Worm (Caenorhabditis elegans) whole organism, early embryonic: Measurements from ENCODE around the gene swan-1.

Experiments
- B0310.2 ChIP-seq: sonication (generic microtip); optimal IDR thresholded peaks from 2 replicates; lab custom pipeline; 2016; ENCODE audit warnings: mild to moderate bottlenecking, missing genetic modification characterization, missing compliant biosample characterization
- F13C5.2 ChIP-seq: sonication (generic microtip); optimal IDR thresholded peaks from 2 replicates; lab custom pipeline; 2017; ENCODE audit warnings: mild to moderate bottlenecking, missing genetic modification characterization, inconsistent platforms, missing compliant biosample characterization
- aly-1 ChIP-seq: sonication (generic microtip); optimal IDR thresholded peaks from 2 replicates; lab custom pipeline; 2016; ENCODE audit warnings: missing genetic modification characterization, missing compliant biosample characterization
- ama-1 ChIP-seq: fragments of 150-350 bp; optimal IDR thresholded peaks from 2 replicates; lab custom pipeline; 2014
- ceh-13 ChIP-seq: fragments of 200-800 bp; sonication (Bioruptor generic); optimal IDR thresholded peaks from 2 replicates; lab custom pipeline; 2018; ENCODE audit warnings: mild to moderate bottlenecking, missing genetic modification characterization, missing compliant biosample characterization
- ceh-36 ChIP-seq: sonication (generic microtip); optimal IDR thresholded peaks from 2 replicates; lab custom pipeline; 2016; ENCODE audit warnings: missing genetic modification characterization, inconsistent platforms, missing compliant biosample characterization
- ets-7 ChIP-seq: sonication (generic microtip); optimal IDR thresholded peaks from 2 replicates; lab custom pipeline; 2016; ENCODE audit warnings: missing genotype, missing genetic modification characterization, missing compliant biosample characterization
- flt-1 ChIP-seq: fragments of 200-800 bp; sonication (Bioruptor generic); IDR thresholded peaks from 2 replicates; pipeline ENCODE4 v1.3.6; 2022; ENCODE audit warnings: missing genetic modification characterization, missing compliant biosample characterization
- hmbx-1 ChIP-seq: sonication (generic microtip); optimal IDR thresholded peaks from 2 replicates; lab custom pipeline; 2016; ENCODE audit warnings: mild to moderate bottlenecking, missing genetic modification characterization, missing compliant biosample characterization
- hmg-4 ChIP-seq: fragments of 200-800 bp; sonication (Bioruptor generic); optimal IDR thresholded peaks from 2 replicates; lab custom pipeline; 2018; ENCODE audit warnings: mild to moderate bottlenecking, missing genetic modification characterization, missing compliant biosample characterization
- hnd-1 ChIP-seq: sonication (generic microtip); optimal IDR thresholded peaks from 2 replicates; lab custom pipeline; 2016; ENCODE audit warnings: missing genetic modification characterization, missing compliant biosample characterization
- pes-1 ChIP-seq: fragments of 200-800 bp; sonication (Bioruptor generic); IDR thresholded peaks from 2 replicates; pipeline ENCODE4 v1.3.6; 2022; ENCODE audit warnings: missing genetic modification reagents, missing genetic modification characterization, missing compliant biosample characterization
- scrt-1 ChIP-seq: fragments of 200-800 bp; sonication (Bioruptor generic); IDR thresholded peaks from 2 replicates; pipeline ENCODE4 v1.3.6; 2022; ENCODE audit warnings: missing genetic modification characterization, missing compliant biosample characterization
- sea-1 ChIP-seq: fragments of 200-800 bp; sonication (Bioruptor generic); conservative IDR thresholded peaks from 2 replicates; pipeline ENCODE4 v1.3.6; 2022; ENCODE audit warnings: missing genetic modification characterization, missing compliant biosample characterization
- tbx-11 ChIP-seq: fragments of 200-800 bp; sonication (Bioruptor generic); IDR thresholded peaks from 2 replicates; pipeline ENCODE4 v1.3.6; 2022; ENCODE audit warnings: missing genetic modification characterization, missing compliant biosample characterization
- tbx-37 ChIP-seq: fragments of 200-800 bp; sonication (Bioruptor generic); conservative IDR thresholded peaks from 2 replicates; pipeline ENCODE4 v1.3.6; 2022; ENCODE audit warnings: missing genetic modification reagents, missing genetic modification characterization, missing compliant biosample characterization
- tra-4 ChIP-seq: sonication (generic microtip); optimal IDR thresholded peaks from 2 replicates; lab custom pipeline; 2017; ENCODE audit warnings: missing genetic modification characterization, missing compliant biosample characterization

The swan-1 gene

ce11 chrV:13787225-13787898 lies 19.7 kb downstream of the swan-1 start, which contains the start of the genes F53C11.4 and F53C11.5:
TSS of gene F53C11.4 (minus strand) at chrV:13787352.
TSS of gene F53C11.5 (plus strand) at chrV:13787549.
- TF ChIP-seq pes-1 (GFP tag; lab: Robert Waterston, UW) (no peak), tbx-37 (GFP tag; lab: Robert Waterston, UW) (no peak), ets-7 (no peak)

- TF ChIP-seq tbx-37 (GFP tag; lab: Robert Waterston, UW) (no peak), tra-4 (tag; lab: Kevin White, UChicago) (no peak), B0310.2 (tag; lab: Kevin White, UChicago) (no peak), hmg-4 (GFP tag; lab: Kevin White, UChicago) (no peak), ceh-13 (GFP tag; lab: Kevin White, UChicago) (no peak), scrt-1 (no peak), ets-7 (no peak), ama-1 (lab: Kevin White, UChicago) (no peak), F13C5.2 (tag; lab: Kevin White, UChicago) (no peak), pes-1 (GFP tag; lab: Robert Waterston, UW) (no peak), aly-1 (no peak), hmbx-1 (tag; lab: Kevin White, UChicago) (no peak)
These were observed 21.3 kb downstream of the swan-1 start for ce11 chrV:13785767-13786166.

DNA sequence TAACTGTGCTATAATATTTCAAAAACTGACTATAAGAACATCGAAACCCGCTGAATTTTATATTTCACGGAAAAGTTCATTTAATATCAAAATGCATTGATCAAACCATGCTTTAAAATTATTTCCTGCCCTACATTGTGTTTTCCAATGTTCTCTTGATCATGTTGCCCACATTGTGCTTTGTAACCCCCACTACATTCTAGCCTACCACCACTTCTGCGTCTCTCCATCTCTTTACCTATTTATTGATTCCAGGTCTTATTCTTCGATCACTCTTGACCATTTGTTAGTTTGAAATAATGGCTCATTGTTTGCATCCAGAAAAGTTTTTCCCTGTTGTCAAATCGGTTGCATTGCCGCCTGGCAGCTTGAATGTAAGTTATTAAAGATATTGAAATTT lies 24.8 kb downstream of the swan-1 start, which contains the start of gene decr-1.1:
decr-1.1 (plus strand) TSS at position 210 of the 400 bp plus-strand sequence.
- TF ChIP-seq flt-1 (GFP tag; lab: Robert Waterston, UW) (no peak), aly-1 (no peak), scrt-1 (no peak), tbx-11 (GFP tag; lab: Robert Waterston, UW) (no peak), tra-4 (tag; lab: Kevin White, UChicago) (no peak), ets-7 (no peak), B0310.2 (tag; lab: Kevin White, UChicago) (no peak), F13C5.2 (tag; lab: Kevin White, UChicago) (no peak), sea-1 (GFP tag; lab: Robert Waterston, UW) (no peak), ceh-36 (tag; lab: Kevin White, UChicago) (no peak), hmg-4 (GFP tag; lab: Kevin White, UChicago) (no peak), hnd-1 (tag; lab: Kevin White, UChicago) (no peak), tbx-37 (GFP tag; lab: Robert Waterston, UW) (no peak), hmbx-1 (tag; lab: Kevin White, UChicago) (no peak), ceh-13 (GFP tag; lab: Kevin White, UChicago) (no peak), pes-1 (GFP tag; lab: Robert Waterston, UW) (no peak), ama-1 (lab: Kevin White, UChicago) (no peak)

ce11 chrV:13780902-13781301 lies 26.1 kb downstream of the swan-1 start:
- TF ChIP-seq tbx-37 (GFP tag; lab: Robert Waterston, UW) (no peak), tbx-11 (GFP tag; lab: Robert Waterston, UW) (no peak), tra-4 (tag; lab: Kevin White, UChicago) (no peak), hmg-4 (GFP tag; lab: Kevin White, UChicago) (no peak), hnd-1 (tag; lab: Kevin White, UChicago) (no peak), ets-7 (no peak), aly-1 (no peak), ama-1 (lab: Kevin White, UChicago) (no peak)

DNA sequence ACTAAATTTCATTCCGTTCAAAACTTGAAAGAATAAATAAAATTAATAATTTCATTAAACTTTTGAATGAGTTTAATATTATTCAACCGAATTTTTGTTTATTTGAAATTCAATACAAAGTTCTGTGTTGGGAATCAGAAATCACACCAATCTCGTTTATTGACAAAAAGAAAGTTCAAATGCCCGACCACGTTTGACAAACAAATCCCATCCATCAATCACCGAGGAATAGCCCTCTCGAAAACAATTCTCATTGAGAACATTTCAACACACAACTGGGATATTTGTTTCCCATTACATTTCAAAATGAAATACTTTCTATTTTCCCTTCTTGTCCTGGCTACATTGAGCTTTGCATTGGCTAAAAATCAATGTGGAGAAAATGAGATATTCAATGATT lies 29.2 kb downstream of the swan-1 start, which contains the start of gene F53C11.9:
F53C11.9 (plus strand) TSS at position 159 of the 400 bp plus-strand sequence.
- no peak for TF ChIP-seq hnd-1 (tag; lab: Kevin White, UChicago)
- TF ChIP-seq pes-1 (GFP tag; lab: Robert Waterston, UW), result no peak
- no peak for TF ChIP-seq aly-1

ce11 chrV:13775529-13775928 lies 31.5 kb downstream of the swan-1 start, which contains the start of gene F53C11.1:
TSS of gene F53C11.1 (plus strand) at chrV:13775796.
- TF ChIP-seq pes-1 (GFP tag; lab: Robert Waterston, UW) (no peak), tra-4 (tag; lab: Kevin White, UChicago) (no peak), tbx-11 (GFP tag; lab: Robert Waterston, UW) (no peak), sea-1 (GFP tag; lab: Robert Waterston, UW) (no peak), ets-7 (no peak), hmg-4 (GFP tag; lab: Kevin White, UChicago) (no peak), scrt-1 (no peak), F13C5.2 (tag; lab: Kevin White, UChicago) (no peak)

DNA sequence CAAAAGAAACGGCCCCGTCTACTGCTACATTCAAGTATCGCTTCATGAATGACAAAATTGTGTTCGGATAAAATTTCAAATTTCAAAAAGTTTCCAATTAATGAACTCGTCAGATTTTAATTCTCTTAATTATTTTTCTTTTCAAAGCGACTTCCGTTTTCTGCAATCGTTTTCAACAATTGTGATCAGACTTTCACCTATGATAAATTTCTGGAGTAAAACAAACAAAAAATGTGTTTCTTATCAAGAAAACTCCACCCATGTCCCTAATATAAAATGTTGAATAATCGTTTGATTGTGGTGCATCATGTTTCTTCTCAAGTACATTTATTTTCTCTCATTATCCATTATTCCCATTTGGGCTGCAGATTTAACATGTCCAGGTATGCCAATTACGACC lies 35.8 kb downstream of the swan-1 start, which contains the start of gene F20G2.5:
F20G2.5 (plus strand) TSS at position 301 of the 400 bp plus-strand sequence.
- TF ChIP-seq tra-4 (tag; lab: Kevin White, UChicago) (no peak), F13C5.2 (tag; lab: Kevin White, UChicago) (no peak)

DNA sequence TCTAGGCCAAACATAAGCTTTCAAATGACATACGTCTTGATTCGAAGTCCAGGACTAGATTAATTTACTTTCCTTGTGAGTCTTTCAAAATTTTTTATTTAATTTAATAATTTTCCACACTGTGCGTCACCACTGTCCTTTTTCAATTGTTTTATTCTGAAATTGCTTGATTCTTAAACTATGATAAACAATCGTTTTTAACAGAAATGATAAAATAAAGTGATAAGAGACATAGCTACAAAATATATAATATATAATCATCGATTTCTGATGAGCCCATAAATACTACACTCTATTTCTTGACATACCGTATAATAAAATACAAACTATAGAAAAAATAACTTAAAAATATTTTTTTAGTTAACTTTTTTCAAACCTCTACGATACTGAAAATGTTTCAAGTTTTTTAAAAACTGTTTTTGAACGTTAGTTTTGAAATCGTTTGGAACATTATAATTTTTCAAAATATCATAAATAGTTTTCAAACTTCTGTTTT lies 38.0 kb downstream of the swan-1 start, which contains the start of gene nas-24:
nas-24 (plus strand) TSS at position 446 of the 496 bp plus-strand sequence.
- no peak for TF ChIP-seq F13C5.2 (tag; lab: Kevin White, UChicago)
